Worm (Caenorhabditis elegans): Measurements from ENCODE around the gene F59F3.6.

F59F3.6 gene

DNA sequence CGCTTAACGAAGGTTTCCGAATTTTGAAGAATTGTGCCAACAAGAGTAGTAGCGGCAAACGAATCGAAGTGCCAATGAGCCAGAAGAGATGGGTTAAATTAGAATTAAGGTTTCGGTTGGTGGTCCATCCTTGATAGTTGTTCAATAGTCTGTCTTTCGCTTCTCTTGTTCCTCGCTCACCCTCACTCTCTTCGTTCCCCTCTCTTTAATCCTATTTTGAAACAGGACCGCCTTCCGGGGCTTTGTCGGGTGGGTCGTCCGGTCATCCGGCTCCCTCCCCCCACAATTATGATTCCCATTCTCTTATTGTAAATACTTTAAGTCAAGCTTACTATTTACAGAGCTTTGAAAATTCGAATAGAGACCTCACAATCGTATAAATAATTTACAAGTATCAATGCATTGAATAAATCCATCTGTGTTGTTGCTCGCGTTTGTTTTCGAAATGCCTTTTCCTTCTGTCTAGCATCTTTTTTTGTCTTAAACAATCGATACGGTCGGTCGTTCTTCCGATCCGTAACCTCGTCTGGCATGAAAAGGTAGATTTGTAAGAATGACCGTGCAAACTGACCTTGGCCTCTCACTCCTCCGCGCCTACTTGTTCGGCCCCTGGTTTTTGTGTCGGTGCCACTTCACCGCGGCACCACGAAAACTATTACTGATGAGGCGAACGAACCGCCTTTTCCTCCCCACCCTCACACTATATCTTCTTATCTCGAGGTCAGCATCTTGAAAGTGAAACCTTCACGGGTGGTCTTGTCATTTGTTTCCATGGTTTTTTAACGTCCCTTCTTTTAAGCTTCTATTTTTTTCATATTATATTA is 34.3 kb upstream of the F59F3.6 start:
- TF ChIP-seq hif-1 (tag; optimal IDR thresholded peaks at IDR 0.05) = no peak
- peak; percentile 93 for TF ChIP-seq aha-1 (tag)
- TF ChIP-seq nhr-237 (tag; optimal IDR thresholded peaks at IDR 0.05) = no peak
- no peak for TF ChIP-seq unc-39 (tag; optimal IDR thresholded peaks at IDR 0.05)
- no peak for TF ChIP-seq tag-97 (GFP tag; IDR thresholded peaks at IDR 0.05)
- TF ChIP-seq T20F7.1 (GFP tag; optimal IDR thresholded peaks at IDR 0.05) = no peak
- TF ChIP-seq php-3 (GFP tag; IDR thresholded peaks at IDR 0.05) = no peak
- TF ChIP-seq unc-62 (GFP tag; optimal IDR thresholded peaks at IDR 0.05 in 1 of 2) = peak in 1 of 2 experiments; percentile 38
- TF ChIP-seq unc-62 (tag; optimal IDR thresholded peaks at IDR 0.05) = no peak

DNA sequence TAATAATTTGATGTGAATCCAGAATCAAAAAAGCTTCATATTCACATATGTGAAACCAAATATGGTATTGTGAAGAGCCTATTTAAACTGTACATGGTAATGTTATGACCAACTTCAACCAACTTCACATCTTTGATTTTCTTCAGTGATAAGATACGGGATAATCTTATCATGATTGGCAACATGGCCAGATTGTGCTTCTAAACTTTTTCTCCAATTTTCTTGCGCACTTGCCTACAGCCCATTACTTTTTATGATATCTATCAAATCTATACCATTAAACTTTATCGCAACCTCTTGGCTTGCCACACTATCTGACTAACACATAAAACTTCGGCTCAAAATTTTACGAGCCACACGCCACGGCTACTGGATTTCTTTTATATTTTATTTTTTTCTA is 33.3 kb upstream of the F59F3.6 start:
- TF ChIP-seq ama-1 (optimal IDR thresholded peaks at IDR 0.05) (no peak), F26F4.8 (GFP tag; conservative IDR thresholded peaks at IDR 0.05) (no peak), ZK337.2 (GFP tag; IDR thresholded peaks at IDR 0.05) (no peak), mxl-2 (GFP tag; conservative IDR thresholded peaks at IDR 0.05) (no peak), nhr-41 (GFP tag; IDR thresholded peaks at IDR 0.05) (no peak), nhr-77 (tag; optimal IDR thresholded peaks at IDR 0.05) (no peak), spr-1 (tag; optimal IDR thresholded peaks at IDR 0.05) (no peak), hif-1 (tag; optimal IDR thresholded peaks at IDR 0.05) (no peak), lin-38 (GFP tag; IDR thresholded peaks at IDR 0.05) (no peak), ceh-28 (tag; optimal IDR thresholded peaks at IDR 0.05) (no peak), nhr-102 (tag; optimal IDR thresholded peaks at IDR 0.05) (no peak), ceh-20 (GFP tag; IDR thresholded peaks at IDR 0.05) (no peak), Y105C5A.15 (GFP tag; IDR thresholded peaks at IDR 0.05) (no peak), mdt-29 (GFP tag; IDR thresholded peaks at IDR 0.05) (no peak), daf-8 (GFP tag; IDR thresholded peaks at IDR 0.05) (no peak), jun-1 (tag; optimal IDR thresholded peaks at IDR 0.05) (no peak), ztf-11 (tag; optimal IDR thresholded peaks at IDR 0.05) (no peak), php-3 (GFP tag; IDR thresholded peaks at IDR 0.05) (no peak), duxl-1 (tag; optimal IDR thresholded peaks at IDR 0.05; ENCODE audit: poor library complexity) (no peak)

DNA sequence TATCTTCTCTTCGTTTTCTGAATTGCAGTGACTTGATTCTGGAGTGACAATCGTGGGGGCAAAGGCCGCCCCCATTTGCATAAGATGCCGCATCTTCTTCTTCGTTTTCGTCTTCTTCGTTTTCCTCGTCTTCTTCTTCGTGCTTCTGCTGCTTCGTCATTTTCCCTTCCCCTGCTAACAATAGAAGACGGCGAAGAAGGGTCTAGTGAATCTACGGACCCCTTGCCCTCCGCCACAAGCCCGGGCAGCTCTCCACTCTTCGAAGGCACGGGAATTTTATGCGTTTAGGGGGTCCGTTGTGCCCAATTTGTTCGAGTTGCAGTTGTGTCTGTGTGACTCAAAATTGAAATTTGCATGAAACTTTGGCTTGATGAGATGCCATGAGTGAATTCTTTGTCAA is 32.8 kb upstream of the F59F3.6 start:
- TF ChIP-seq mep-1 (tag; optimal IDR thresholded peaks at IDR 0.05) (no peak), lin-39 (tag; optimal IDR thresholded peaks at IDR 0.05) (no peak), tag-97 (GFP tag; IDR thresholded peaks at IDR 0.05) (no peak), unc-62 (GFP tag; optimal IDR thresholded peaks at IDR 0.05 in 1 of 2) (peak in 1 of 2 experiments; percentile 22), unc-62 (tag; optimal IDR thresholded peaks at IDR 0.05) (no peak), ama-1 (optimal IDR thresholded peaks at IDR 0.05) (no peak), arid-1 (GFP tag; conservative IDR thresholded peaks at IDR 0.05) (no peak), daf-12 (tag; optimal IDR thresholded peaks at IDR 0.05) (no peak), hmg-1.1 (GFP tag; IDR thresholded peaks at IDR 0.05) (no peak), zfp-3 (GFP tag; conservative IDR thresholded peaks at IDR 0.05) (no peak), ctbp-1 (GFP tag; IDR thresholded peaks at IDR 0.05) (0 out of 2 replicates have a peak, but pooled peaks have one; percentile 42), attf-4 (tag; optimal IDR thresholded peaks at IDR 0.05) (no peak), rbr-2 (tag; optimal IDR thresholded peaks at IDR 0.05) (no peak), nhr-25 (tag; optimal IDR thresholded peaks at IDR 0.05; ENCODE audit: borderline replicate concordance, insufficient read depth) (no peak), php-3 (GFP tag; IDR thresholded peaks at IDR 0.05) (no peak), nhr-42 (GFP tag; IDR thresholded peaks at IDR 0.05) (no peak), F37D6.2 (tag; optimal IDR thresholded peaks at IDR 0.05) (no peak), Y48G9A.11 (GFP tag; IDR thresholded peaks at IDR 0.05) (no peak), set-16 (GFP tag; IDR thresholded peaks at IDR 0.05) (peak; percentile 49), ZK337.2 (GFP tag; IDR thresholded peaks at IDR 0.05) (no peak), nhr-237 (tag; optimal IDR thresholded peaks at IDR 0.05) (no peak), duxl-1 (tag; optimal IDR thresholded peaks at IDR 0.05; ENCODE audit: poor library complexity) (no peak)

Measured in whole organism, L4 larva.